Fruit fly (Drosophila melanogaster) whole organism, prepupa: Measurements from ENCODE around the gene teq.

Experiments
- Blimp-1 ChIP-seq: fragments of 200-800 bp; sonication (Bioruptor generic); optimal IDR thresholded peaks from 3 replicates; lab custom pipeline; 2017; ENCODE audit warnings: missing biosample characterization, missing genetic modification characterization, mild to moderate bottlenecking, moderate library complexity, missing genetic modification reagents
- CG11294 ChIP-seq: fragments of 200-800 bp; sonication (Bioruptor generic); IDR thresholded peaks from 2 replicates; pipeline ENCODE4 v1.3.6; 2022; ENCODE audit warnings: missing biosample characterization, missing genetic modification characterization
- CG1621 ChIP-seq: fragments of 200-800 bp; sonication (Bioruptor generic); optimal IDR thresholded peaks from 3 replicates; lab custom pipeline; 2018; ENCODE audit warnings: missing biosample characterization, mild to moderate bottlenecking, missing genetic modification characterization
- CG16779 ChIP-seq: fragments of 200-800 bp; sonication (Bioruptor generic); optimal IDR thresholded peaks from 3 replicates; lab custom pipeline; 2017; ENCODE audit warnings: missing biosample characterization, mild to moderate bottlenecking, missing genetic modification characterization
- CG3032 ChIP-seq: fragments of 200-800 bp; optimal IDR thresholded peaks from 2 replicates; lab custom pipeline; 2019; ENCODE audit warnings: missing biosample characterization, mild to moderate bottlenecking, missing genetic modification characterization, moderate library complexity
- CG4318 ChIP-seq: fragments of 200-800 bp; sonication (Bioruptor generic); optimal IDR thresholded peaks from 3 replicates; lab custom pipeline; 2017; ENCODE audit warnings: missing biosample characterization, mild to moderate bottlenecking, missing genetic modification characterization
- CG8119 ChIP-seq: fragments of 200-800 bp; sonication (Bioruptor generic); IDR thresholded peaks from 3 replicates; pipeline ENCODE4 v1.3.6; 2022; ENCODE audit warnings: missing biosample characterization, missing genetic modification characterization
- CG8319 ChIP-seq: fragments of 200-800 bp; sonication (Bioruptor generic); optimal IDR thresholded peaks from 3 replicates; lab custom pipeline; 2016; ENCODE audit warnings: missing biosample characterization, missing genetic modification characterization
- CG9139 ChIP-seq: fragments of 200-800 bp; sonication (Bioruptor generic); optimal IDR thresholded peaks from 3 replicates; lab custom pipeline; 2017; ENCODE audit warnings: missing biosample characterization, mild to moderate bottlenecking, missing genetic modification characterization
- Eip78C ChIP-seq: fragments of 200-800 bp; sonication (Bioruptor generic); peaks from one replicate; lab custom pipeline; 2016; ENCODE audit warnings: missing biosample characterization, missing genetic modification characterization
- Ets21C ChIP-seq: fragments of 200-800 bp; sonication (Bioruptor generic); optimal IDR thresholded peaks from 3 replicates; lab custom pipeline; 2016; ENCODE audit warnings: missing biosample characterization, missing genetic modification characterization
- Smox ChIP-seq: fragments of 200-800 bp; sonication (Bioruptor generic); optimal IDR thresholded peaks from 3 replicates; lab custom pipeline; 2016; ENCODE audit warnings: missing biosample characterization, missing genetic modification characterization
- Sox14 ChIP-seq: fragments of 200-800 bp; sonication (Bioruptor generic); optimal IDR thresholded peaks from 3 replicates; lab custom pipeline; 2016; ENCODE audit warnings: missing biosample characterization, missing genetic modification characterization

The teq gene

dm6 chr3L:9139553-9139952 is 65.1 kb downstream of the teq start:
- no peak for TF ChIP-seq Blimp-1 (GFP tag; lab: Kevin White, UChicago)
- TF ChIP-seq CG3032 (tag; lab: Kevin White, UChicago): no peak
- no peak for TF ChIP-seq Sox14 (GFP tag; lab: Kevin White, UChicago)
- no peak for TF ChIP-seq CG1621 (tag; lab: Kevin White, UChicago)
- no peak for TF ChIP-seq Smox (GFP tag; lab: Kevin White, UChicago)
- no peak for TF ChIP-seq Ets21C
- TF ChIP-seq CG8119 (GFP tag; lab: Robert Waterston, UW): no peak
- no peak for TF ChIP-seq CG9139 (GFP tag; lab: Kevin White, UChicago)
- TF ChIP-seq CG4318: no peak
- TF ChIP-seq CG8319 (GFP tag; lab: Kevin White, UChicago): no peak
- TF ChIP-seq Eip78C (GFP tag; lab: Kevin White, UChicago): no peak
- TF ChIP-seq CG16779 (tag; lab: Kevin White, UChicago): no peak
- no peak for TF ChIP-seq CG11294 (GFP tag; lab: Robert Waterston, UW)
